Worm (Caenorhabditis elegans): Measurements from ENCODE around the gene sftd-3.

ce11 chrII:8987962-8988361 is 24.0 kb upstream of the sftd-3 start, which contains the start of gene C18E9.8:
- no peak for TF ChIP-seq egl-27 (tag; optimal IDR thresholded peaks at IDR 0.05)
- TF ChIP-seq nhr-28 (tag; optimal IDR thresholded peaks at IDR 0.05), result no peak
- TF ChIP-seq nhr-12 (tag; optimal IDR thresholded peaks at IDR 0.05), result no peak
- TF ChIP-seq dpl-1 (GFP tag; optimal IDR thresholded peaks at IDR 0.05), result no peak
- no peak for TF ChIP-seq unc-86 (tag; optimal IDR thresholded peaks at IDR 0.05)
- TF ChIP-seq ama-1 (optimal IDR thresholded peaks at IDR 0.05), result peak; percentile 32
- no peak for TF ChIP-seq aha-1 (tag; optimal IDR thresholded peaks at IDR 0.05)
- peak in 1 of 2 experiments; percentile 9 for TF ChIP-seq lin-35 (GFP tag; optimal IDR thresholded peaks at IDR 0.05)
- TF ChIP-seq alr-1 (tag; optimal IDR thresholded peaks at IDR 0.05; ENCODE audit: borderline replicate concordance), result no peak

Measured in whole organism, L1 larva.